Fruit fly (Drosophila melanogaster) whole organism, prepupa: ENCODE results near the gene CG34273.

Experiments used
- CG11762 ChIP-seq: fragments of 200-800 bp; sonication (Bioruptor generic); optimal IDR thresholded peaks from 3 replicates; lab custom pipeline; 2016; ENCODE audit warnings: missing biosample characterization, missing genetic modification characterization; ENCODE audit not compliant: insufficient read depth
- CG11902 ChIP-seq: fragments of 200-800 bp; sonication (Bioruptor generic); optimal IDR thresholded peaks from 3 replicates; lab custom pipeline; 2016; ENCODE audit warnings: missing biosample characterization, missing genetic modification characterization
- CG16779 ChIP-seq: fragments of 200-800 bp; sonication (Bioruptor generic); optimal IDR thresholded peaks from 3 replicates; lab custom pipeline; 2017; ENCODE audit warnings: missing biosample characterization, mild to moderate bottlenecking, missing genetic modification characterization
- CG3032 ChIP-seq: fragments of 200-800 bp; optimal IDR thresholded peaks from 2 replicates; lab custom pipeline; 2019; ENCODE audit warnings: missing biosample characterization, mild to moderate bottlenecking, missing genetic modification characterization, moderate library complexity
- CG6792 ChIP-seq: fragments of 200-800 bp; sonication (Bioruptor generic); optimal IDR thresholded peaks from 3 replicates; lab custom pipeline; 2016; ENCODE audit warnings: missing biosample characterization, missing genetic modification characterization
- CG6808 ChIP-seq: fragments of 200-800 bp; sonication (Bioruptor generic); optimal IDR thresholded peaks from 3 replicates; lab custom pipeline; 2017; ENCODE audit warnings: missing biosample characterization, missing genetic modification characterization, mild to moderate bottlenecking, moderate library complexity, missing genetic modification reagents
- Hr39 ChIP-seq: fragments of 200-800 bp; sonication (Bioruptor generic); optimal IDR thresholded peaks from 2 replicates; lab custom pipeline; 2016; ENCODE audit warnings: missing biosample characterization, missing genetic modification characterization
- OdsH ChIP-seq: fragments of 200-800 bp; sonication (Bioruptor generic); optimal IDR thresholded peaks from 3 replicates; lab custom pipeline; 2016; ENCODE audit warnings: missing biosample characterization, missing genetic modification characterization
- Sox102F ChIP-seq: fragments of 200-800 bp; sonication (Bioruptor generic); optimal IDR thresholded peaks from 2 replicates; lab custom pipeline; 2016; ENCODE audit warnings: missing biosample characterization, mild to moderate bottlenecking, missing genetic modification characterization
- Sox15 ChIP-seq: fragments of 200-800 bp; sonication (Bioruptor generic); optimal IDR thresholded peaks from 3 replicates; lab custom pipeline; 2016; ENCODE audit warnings: missing biosample characterization, missing genetic modification characterization
- fd85E ChIP-seq: fragments of 200-800 bp; sonication (Bioruptor generic); optimal IDR thresholded peaks from 3 replicates; lab custom pipeline; 2016; ENCODE audit warnings: missing biosample characterization, missing genetic modification characterization
- lz ChIP-seq: fragments of 200-800 bp; sonication (Bioruptor generic); optimal IDR thresholded peaks from 3 replicates; lab custom pipeline; 2016; ENCODE audit warnings: missing biosample characterization, missing genetic modification characterization
- salr ChIP-seq, 2 experiments: fragments of 200-800 bp; sonication (Bioruptor generic); optimal IDR thresholded peaks; 3 replicates each; lab custom pipeline; 2016 to 2018; ENCODE audit warnings: missing biosample characterization in 2 of 2, missing genetic modification characterization in 2 of 2, mild to moderate bottlenecking in 1 of 2

DNA sequence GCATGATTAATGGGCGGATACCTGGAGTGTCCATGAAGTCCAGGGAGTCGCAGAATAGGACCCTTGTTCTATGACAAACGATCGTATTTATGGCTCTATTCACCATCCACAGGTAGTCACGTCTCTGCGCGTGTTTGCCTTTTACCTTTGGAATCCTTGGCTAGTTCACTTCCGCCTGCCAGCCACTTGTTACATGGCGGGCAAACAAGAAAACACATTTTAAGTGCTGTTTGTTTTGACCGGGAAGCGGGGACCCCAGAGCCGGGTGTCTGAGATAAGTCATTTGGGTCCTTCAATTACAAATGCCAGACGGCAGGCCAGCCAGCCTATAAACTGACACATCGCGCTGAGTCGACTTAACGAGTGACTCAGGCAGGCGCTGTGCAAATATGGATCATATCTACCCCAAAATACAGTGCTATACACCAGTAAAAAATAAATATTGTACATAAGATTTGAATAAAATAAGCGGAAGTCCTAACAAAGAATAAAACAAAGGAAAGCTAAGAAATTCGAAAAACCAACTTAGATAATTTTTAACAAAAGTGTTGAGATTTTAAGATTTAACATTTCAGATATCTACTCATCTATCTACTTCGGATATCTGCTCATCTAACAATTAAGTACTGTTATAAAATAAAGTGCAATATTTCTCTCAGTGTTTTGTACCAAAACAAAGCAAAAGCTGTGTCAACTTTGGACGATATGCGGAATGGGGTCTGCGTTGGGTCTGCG lies 32.1 kb upstream of the CG34273 start:
- TF ChIP-seq Hr39 (GFP tag; lab: Kevin White, UChicago) = no peak
- no peak for TF ChIP-seq Sox102F (GFP tag; lab: Kevin White, UChicago)
- no peak for TF ChIP-seq fd85E (GFP tag; lab: Kevin White, UChicago)
- no peak for TF ChIP-seq lz (GFP tag; lab: Kevin White, UChicago)
- no peak for TF ChIP-seq OdsH (GFP tag; lab: Kevin White, UChicago)
- TF ChIP-seq salr (GFP tag; optimal IDR thresholded peaks at IDR 0.05; lab: Kevin White, UChicago) = no peak
- no peak for TF ChIP-seq Sox15 (GFP tag; lab: Kevin White, UChicago)
- no peak for TF ChIP-seq CG16779 (tag; lab: Kevin White, UChicago)
- no peak for TF ChIP-seq CG11762
- TF ChIP-seq CG3032 (tag; lab: Kevin White, UChicago) = no peak
- TF ChIP-seq CG11902 (GFP tag; lab: Kevin White, UChicago) = no peak
- no peak for TF ChIP-seq CG6792 (GFP tag; lab: Kevin White, UChicago)
- TF ChIP-seq CG6808 (GFP tag; lab: Kevin White, UChicago) = no peak
